Worm (Caenorhabditis elegans) whole organism, midembryonic: ENCODE data around the gene mtm-9.

Experiments used
- T22C8.4 ChIP-seq: fragments of 200-800 bp; sonication (Bioruptor generic); IDR thresholded peaks from 2 replicates; pipeline ENCODE4 v1.3.6; 2022; ENCODE audit warnings: missing genetic modification characterization, missing compliant biosample characterization
- flt-1 ChIP-seq: fragments of 200-800 bp; sonication (Bioruptor generic); IDR thresholded peaks from 2 replicates; pipeline ENCODE4 v1.3.6; 2022; ENCODE audit warnings: missing genetic modification characterization, missing compliant biosample characterization
- ztf-29 ChIP-seq: fragments of 200-800 bp; sonication (Bioruptor generic); IDR thresholded peaks from 2 replicates; pipeline ENCODE4 v1.3.6; 2022; ENCODE audit warnings: missing genetic modification reagents, missing genetic modification characterization, missing compliant biosample characterization

DNA sequence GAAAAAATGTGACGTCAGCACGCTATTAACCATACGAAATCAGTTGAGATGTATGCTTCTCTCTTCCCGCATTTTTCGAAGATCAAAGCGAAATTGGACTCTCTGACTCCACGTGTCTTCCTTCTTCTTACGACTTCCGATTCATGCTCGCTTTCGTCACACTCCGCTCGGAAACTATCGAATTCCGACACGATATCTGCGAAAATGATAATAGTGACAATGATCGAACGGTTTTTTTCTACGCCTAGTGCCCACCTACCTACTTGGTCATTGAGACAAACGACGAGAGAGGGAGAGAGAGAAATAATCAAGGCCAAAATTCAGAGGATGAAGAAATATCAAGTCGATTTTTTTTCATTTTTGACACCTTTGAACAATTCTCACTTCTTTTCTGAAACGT, 49.7 kb upstream of the mtm-9 start:
- no peak for TF ChIP-seq flt-1
- TF ChIP-seq ztf-29 (GFP tag; lab: Robert Waterston, UW), result no peak
- TF ChIP-seq T22C8.4 (GFP tag; lab: Robert Waterston, UW), result no peak
